Fruit fly (Drosophila melanogaster) whole organism, prepupa: ENCODE results near the gene DAAM.

Experiments
- Blimp-1 ChIP-seq: fragments of 200-800 bp; sonication (Bioruptor generic); optimal IDR thresholded peaks from 3 replicates; lab custom pipeline; 2017; ENCODE audit warnings: missing biosample characterization, missing genetic modification characterization, mild to moderate bottlenecking, moderate library complexity, missing genetic modification reagents
- CG10631 ChIP-seq: fragments of 200-800 bp; sonication (Bioruptor generic); optimal IDR thresholded peaks from 2 replicates; lab custom pipeline; 2016; ENCODE audit warnings: missing biosample characterization, missing genetic modification characterization
- CG10669 ChIP-seq: fragments of 200-800 bp; sonication (Bioruptor generic); optimal IDR thresholded peaks from 3 replicates; lab custom pipeline; 2018; ENCODE audit warnings: missing biosample characterization, mild to moderate bottlenecking, missing genetic modification characterization, moderate library complexity
- CG11294 ChIP-seq: fragments of 200-800 bp; sonication (Bioruptor generic); IDR thresholded peaks from 2 replicates; pipeline ENCODE4 v1.3.6; 2022; ENCODE audit warnings: missing biosample characterization, missing genetic modification characterization
- CG11762 ChIP-seq: fragments of 200-800 bp; sonication (Bioruptor generic); optimal IDR thresholded peaks from 3 replicates; lab custom pipeline; 2016; ENCODE audit warnings: missing biosample characterization, missing genetic modification characterization; ENCODE audit not compliant: insufficient read depth
- CG15336 ChIP-seq: fragments of 200-800 bp; sonication (Bioruptor generic); IDR thresholded peaks from 2 replicates; pipeline ENCODE4 v1.3.6; 2022; ENCODE audit warnings: missing biosample characterization, missing genetic modification characterization
- CG1621 ChIP-seq: fragments of 200-800 bp; sonication (Bioruptor generic); optimal IDR thresholded peaks from 3 replicates; lab custom pipeline; 2018; ENCODE audit warnings: missing biosample characterization, mild to moderate bottlenecking, missing genetic modification characterization
- CG16779 ChIP-seq: fragments of 200-800 bp; sonication (Bioruptor generic); optimal IDR thresholded peaks from 3 replicates; lab custom pipeline; 2017; ENCODE audit warnings: missing biosample characterization, mild to moderate bottlenecking, missing genetic modification characterization
- CG3032 ChIP-seq: fragments of 200-800 bp; optimal IDR thresholded peaks from 2 replicates; lab custom pipeline; 2019; ENCODE audit warnings: missing biosample characterization, mild to moderate bottlenecking, missing genetic modification characterization, moderate library complexity
- CG32006 ChIP-seq: fragments of 200-800 bp; sonication (Bioruptor generic); optimal IDR thresholded peaks from 3 replicates; lab custom pipeline; 2017; ENCODE audit warnings: missing biosample characterization, mild to moderate bottlenecking, missing genetic modification characterization
- CG34406 ChIP-seq: fragments of 200-800 bp; sonication (Bioruptor generic); optimal IDR thresholded peaks from 3 replicates; lab custom pipeline; 2016; ENCODE audit warnings: missing biosample characterization, missing genetic modification characterization
- CG3919 ChIP-seq: fragments of 200-800 bp; sonication (Bioruptor generic); optimal IDR thresholded peaks from 3 replicates; lab custom pipeline; 2016; ENCODE audit warnings: missing biosample characterization, missing genetic modification characterization
- CG6792 ChIP-seq: fragments of 200-800 bp; sonication (Bioruptor generic); optimal IDR thresholded peaks from 3 replicates; lab custom pipeline; 2016; ENCODE audit warnings: missing biosample characterization, missing genetic modification characterization
- CG6808 ChIP-seq: fragments of 200-800 bp; sonication (Bioruptor generic); optimal IDR thresholded peaks from 3 replicates; lab custom pipeline; 2017; ENCODE audit warnings: missing biosample characterization, missing genetic modification characterization, mild to moderate bottlenecking, moderate library complexity, missing genetic modification reagents
- CG7368 ChIP-seq: fragments of 200-800 bp; sonication (Bioruptor generic); optimal IDR thresholded peaks from 3 replicates; lab custom pipeline; 2016; ENCODE audit warnings: missing biosample characterization, missing genetic modification characterization
- Eip78C ChIP-seq: fragments of 200-800 bp; sonication (Bioruptor generic); peaks from one replicate; lab custom pipeline; 2016; ENCODE audit warnings: missing biosample characterization, missing genetic modification characterization
- Gug ChIP-seq: fragments of 200-800 bp; sonication (Bioruptor generic); IDR thresholded peaks from 2 replicates; pipeline ENCODE4 v1.3.6; 2022; ENCODE audit warnings: missing biosample characterization, missing genetic modification characterization
- Hr39 ChIP-seq: fragments of 200-800 bp; sonication (Bioruptor generic); optimal IDR thresholded peaks from 2 replicates; lab custom pipeline; 2016; ENCODE audit warnings: missing biosample characterization, missing genetic modification characterization
- Hr4 ChIP-seq: fragments of 200-800 bp; sonication (Bioruptor generic); optimal IDR thresholded peaks from 3 replicates; lab custom pipeline; 2016; ENCODE audit warnings: missing biosample characterization, missing genetic modification characterization
- Lpt ChIP-seq: fragments of 200-800 bp; sonication (Bioruptor generic); optimal IDR thresholded peaks from 3 replicates; lab custom pipeline; 2016; ENCODE audit warnings: missing biosample characterization, missing genetic modification characterization
- Met ChIP-seq: fragments of 200-800 bp; sonication (Bioruptor generic); optimal IDR thresholded peaks from 3 replicates; lab custom pipeline; 2016; ENCODE audit warnings: missing biosample characterization, missing genetic modification characterization
- Smox ChIP-seq: fragments of 200-800 bp; sonication (Bioruptor generic); optimal IDR thresholded peaks from 3 replicates; lab custom pipeline; 2016; ENCODE audit warnings: missing biosample characterization, missing genetic modification characterization
- Sox14 ChIP-seq: fragments of 200-800 bp; sonication (Bioruptor generic); optimal IDR thresholded peaks from 3 replicates; lab custom pipeline; 2016; ENCODE audit warnings: missing biosample characterization, missing genetic modification characterization
- achi ChIP-seq: fragments of 200-800 bp; sonication (Bioruptor generic); optimal IDR thresholded peaks from 3 replicates; lab custom pipeline; 2016; ENCODE audit warnings: missing biosample characterization, missing genetic modification characterization
- acj6 ChIP-seq: fragments of 200-800 bp; sonication (Bioruptor generic); optimal IDR thresholded peaks from 3 replicates; lab custom pipeline; 2016; ENCODE audit warnings: missing biosample characterization, missing genetic modification characterization
- cyc ChIP-seq: fragments of 200-800 bp; sonication (Bioruptor generic); optimal IDR thresholded peaks from 3 replicates; lab custom pipeline; 2016; ENCODE audit warnings: missing biosample characterization, missing genetic modification characterization
- esn ChIP-seq: fragments of 200-800 bp; sonication (Bioruptor generic); optimal IDR thresholded peaks from 2 replicates; lab custom pipeline; 2016; ENCODE audit warnings: missing biosample characterization, mild to moderate bottlenecking, missing genetic modification characterization, moderate library complexity
- fkh ChIP-seq: fragments of 200-800 bp; sonication (Bioruptor generic); optimal IDR thresholded peaks from 3 replicates; lab custom pipeline; 2017; ENCODE audit warnings: missing biosample characterization, mild to moderate bottlenecking, missing genetic modification characterization, moderate library complexity
- lz ChIP-seq: fragments of 200-800 bp; sonication (Bioruptor generic); optimal IDR thresholded peaks from 3 replicates; lab custom pipeline; 2016; ENCODE audit warnings: missing biosample characterization, missing genetic modification characterization
- net ChIP-seq: fragments of 200-800 bp; sonication (Bioruptor generic); optimal IDR thresholded peaks from 3 replicates; lab custom pipeline; 2016; ENCODE audit warnings: missing biosample characterization, missing genetic modification characterization
- spab ChIP-seq: fragments of 200-800 bp; sonication (Bioruptor generic); optimal IDR thresholded peaks from 2 replicates; lab custom pipeline; 2017; ENCODE audit warnings: missing biosample characterization, mild to moderate bottlenecking, missing genetic modification characterization, missing genetic modification reagents
- ss ChIP-seq, 2 experiments: fragments of 200-800 bp; sonication (Bioruptor generic); optimal IDR thresholded peaks; 2 replicates in 1 of 2; 3 replicates in 1 of 2; lab custom pipeline; 2017 to 2018; ENCODE audit warnings: mild to moderate bottlenecking in 2 of 2, missing biosample characterization in 2 of 2, missing genetic modification characterization in 2 of 2, moderate library complexity in 1 of 2
- topi ChIP-seq: fragments of 200-800 bp; sonication (Bioruptor generic); optimal IDR thresholded peaks from 3 replicates; lab custom pipeline; 2016; ENCODE audit warnings: missing biosample characterization, missing genetic modification characterization
- vri ChIP-seq: fragments of 200-800 bp; sonication (Bioruptor generic); optimal IDR thresholded peaks from 3 replicates; lab custom pipeline; 2016; ENCODE audit warnings: missing biosample characterization, mild to moderate bottlenecking, missing genetic modification characterization

DAAM gene

DNA sequence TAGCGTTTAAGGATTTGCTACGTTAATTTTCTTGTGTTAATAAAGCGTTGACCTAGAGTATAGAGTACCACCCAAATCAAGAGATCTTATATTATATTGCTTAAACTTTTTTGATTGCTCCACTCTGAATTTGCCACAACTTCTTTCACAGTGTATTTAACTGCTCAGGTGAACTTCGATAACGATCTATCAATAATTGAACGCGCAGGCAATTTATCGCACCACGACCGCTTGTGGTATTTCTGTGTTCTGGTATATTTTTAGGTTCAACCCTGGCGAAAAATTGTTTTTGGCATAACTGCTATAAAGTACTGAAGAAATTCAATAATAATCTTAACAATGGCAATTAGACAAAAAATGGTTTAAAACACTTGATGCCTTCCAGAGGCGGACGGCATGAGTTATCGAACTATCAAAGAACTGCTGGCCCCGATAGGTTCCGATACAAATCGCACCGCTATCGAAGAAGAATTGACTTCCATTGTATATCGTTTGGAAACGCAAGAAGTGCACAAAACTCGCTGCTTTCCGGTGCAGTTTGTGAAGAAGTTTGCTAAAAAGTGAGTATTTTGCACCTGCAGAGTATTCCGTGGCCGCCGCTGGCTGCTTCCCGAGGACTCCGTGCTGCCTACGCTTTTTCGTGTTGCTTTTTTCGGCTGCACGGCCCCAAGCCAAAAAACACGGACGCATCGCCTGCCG is 48.1 kb upstream of the DAAM start, which contains the start of gene ssx (continued):
- TF ChIP-seq achi (GFP tag; lab: Kevin White, UChicago) (peak; percentile 38), Sox14 (GFP tag; lab: Kevin White, UChicago) (peak; percentile 56), Hr4 (no peak), Gug (peak; percentile 10; the same call in 1 of the 2 replicates), CG32006 (GFP tag; lab: Kevin White, UChicago) (no peak), CG1621 (tag; lab: Kevin White, UChicago) (peak; percentile 37), lz (GFP tag; lab: Kevin White, UChicago) (peak; percentile 71), CG7368 (GFP tag; lab: Kevin White, UChicago) (peak; percentile 28), topi (GFP tag; lab: Kevin White, UChicago) (peak; percentile 57), CG10631 (GFP tag; lab: Kevin White, UChicago) (no peak), CG3919 (GFP tag; lab: Kevin White, UChicago) (peak; percentile 70), CG16779 (no peak), spab (no peak), CG11294 (GFP tag; lab: Robert Waterston, UW) (no peak), CG6808 (GFP tag; lab: Kevin White, UChicago) (no peak), vri (GFP tag; lab: Kevin White, UChicago) (no peak), Blimp-1 (GFP tag; lab: Kevin White, UChicago) (no peak)

DNA sequence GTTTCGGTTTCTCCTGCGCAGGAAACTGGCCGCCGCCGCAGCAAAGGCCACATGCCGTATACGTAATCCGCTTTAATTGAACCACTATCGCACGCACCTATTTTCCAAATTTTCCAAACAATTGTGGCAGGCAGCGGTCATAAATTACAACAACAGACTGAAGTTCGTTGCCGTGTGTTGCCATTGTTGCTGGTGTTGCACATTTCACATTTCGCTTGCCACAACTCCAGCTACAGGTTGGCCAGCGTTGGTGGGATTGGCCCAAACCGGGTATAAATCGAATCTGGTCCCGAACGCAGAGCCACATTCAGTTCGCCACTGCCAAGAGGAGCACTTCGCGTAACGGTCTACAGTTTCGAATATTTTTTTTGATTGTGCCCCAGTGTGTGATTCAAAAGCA is 46.8 kb upstream of the DAAM start, which contains the start of gene CG14770:
Gene CG14770 (plus strand): TSS at position 301 of the 400 bp plus-strand sequence.
- TF ChIP-seq Smox (GFP tag; lab: Kevin White, UChicago) = no peak
- no peak for TF ChIP-seq Lpt (GFP tag; lab: Kevin White, UChicago)
- TF ChIP-seq CG7368 (GFP tag; lab: Kevin White, UChicago) = no peak
- TF ChIP-seq CG3919 (GFP tag; lab: Kevin White, UChicago) = no peak
- TF ChIP-seq CG15336 = no peak
- no peak for TF ChIP-seq topi (GFP tag; lab: Kevin White, UChicago)
- TF ChIP-seq CG34406 (GFP tag; lab: Kevin White, UChicago) = no peak
- no peak for TF ChIP-seq Hr4
- TF ChIP-seq ss (GFP tag; optimal IDR thresholded peaks at IDR 0.05; lab: Kevin White, UChicago) = no peak
- TF ChIP-seq CG10669 = no peak
- TF ChIP-seq Met (GFP tag; lab: Kevin White, UChicago) = no peak
- no peak for TF ChIP-seq Hr39 (GFP tag; lab: Kevin White, UChicago)
- TF ChIP-seq, all 60 proteins: peak for 0

DNA sequence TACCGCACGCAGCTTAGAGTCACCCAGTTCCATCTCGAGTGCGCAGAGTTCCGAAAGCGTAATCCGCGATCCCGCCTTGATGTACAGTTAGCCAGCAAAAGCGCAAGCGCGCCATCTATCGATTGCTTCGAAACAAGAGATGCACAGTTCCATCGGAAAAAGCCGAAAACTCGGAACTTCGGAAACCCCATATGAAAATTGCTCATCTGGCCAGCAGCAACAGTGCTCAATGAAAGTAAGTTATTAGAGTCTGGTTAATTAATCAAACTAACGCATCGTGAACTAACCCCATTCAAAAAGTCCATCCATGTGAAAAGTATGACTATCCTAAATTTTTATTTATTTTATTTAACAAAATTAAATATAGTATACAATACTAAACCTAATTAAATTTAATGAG is 35.3 kb upstream of the DAAM start, which contains the start of gene png:
Gene png (minus strand): TSS at position 101 of the 400 bp plus-strand sequence.
- TF ChIP-seq esn (GFP tag; lab: Kevin White, UChicago) = no peak
- TF ChIP-seq CG1621 (tag; lab: Kevin White, UChicago) = no peak

DNA sequence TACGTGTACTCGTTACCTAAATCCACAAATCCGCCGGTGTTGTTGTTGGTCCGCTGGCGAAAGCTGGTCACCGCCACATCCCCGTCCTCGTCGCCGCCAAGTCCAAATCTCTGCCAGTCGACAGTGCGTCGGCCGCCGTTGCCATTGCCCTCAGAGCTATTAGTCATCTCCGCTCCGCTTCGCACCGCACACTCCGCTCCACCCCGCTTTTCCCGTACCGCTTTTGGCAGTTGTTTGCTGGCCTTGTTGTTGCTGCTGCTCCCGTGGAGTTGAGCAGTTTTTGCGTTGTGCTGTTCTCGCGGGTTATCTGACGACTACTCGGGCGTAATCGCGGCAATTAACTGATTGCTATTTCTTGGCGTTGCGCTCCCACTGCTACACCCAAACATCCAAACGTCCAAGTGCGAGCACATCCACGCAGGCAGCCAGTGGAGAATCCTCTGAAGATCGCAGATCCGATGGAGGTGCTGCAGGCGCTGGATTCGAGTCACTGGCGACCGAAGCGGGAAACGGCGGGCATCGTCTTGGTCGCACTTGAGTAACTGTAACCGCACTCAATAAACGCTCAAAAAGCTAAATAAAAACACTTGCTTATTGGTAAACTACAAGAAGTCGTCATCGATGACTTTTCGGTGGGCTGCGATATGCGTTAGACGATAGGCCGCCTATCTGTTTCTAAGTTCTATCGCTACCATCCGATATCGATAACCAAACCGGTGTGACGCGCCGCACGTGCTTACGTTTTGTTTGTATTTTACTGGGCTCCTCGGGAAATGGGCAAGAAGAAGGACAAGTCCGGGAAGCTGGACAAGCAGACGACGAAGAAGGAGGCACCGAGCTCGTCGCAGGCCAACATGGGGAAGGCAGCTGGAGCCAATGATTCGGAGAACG is 31.4 kb upstream of the DAAM start, which contains the start of the genes CG12773 and CG11417:
Gene CG12773 (minus strand): TSS at position 660 of the 891 bp plus-strand sequence.
Gene CG11417 (plus strand): TSS at position 693 of the 891 bp plus-strand sequence.
- peak; percentile 35 for TF ChIP-seq vri (GFP tag; lab: Kevin White, UChicago)
- TF ChIP-seq fkh (GFP tag; lab: Kevin White, UChicago) = no peak
- TF ChIP-seq, all 60 proteins: peak for 1

DNA sequence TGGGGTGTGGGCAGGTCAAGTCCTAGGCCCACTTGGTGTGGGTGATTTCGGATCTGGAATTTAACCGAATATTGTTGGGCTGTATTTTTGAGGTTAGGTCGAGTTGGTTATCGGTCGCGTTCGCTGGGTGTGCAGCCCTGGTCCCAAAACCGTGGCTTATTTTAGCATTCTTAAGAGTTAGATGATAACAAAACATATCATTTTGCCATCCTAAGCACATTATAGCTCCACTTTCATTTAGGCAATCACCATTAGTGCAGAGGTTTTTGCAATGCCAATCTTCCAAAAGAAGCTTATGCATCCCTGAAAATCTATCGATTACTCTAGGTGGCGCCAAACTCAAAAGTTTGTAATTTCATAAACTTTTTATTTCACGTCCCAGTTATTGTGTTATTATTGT is 27.1 kb upstream of the DAAM start, which contains the start of gene MTPAP:
Gene MTPAP (minus strand): TSS at position 103 of the 400 bp plus-strand sequence.
- peak; percentile 35 for TF ChIP-seq Eip78C (GFP tag; lab: Kevin White, UChicago)
- TF ChIP-seq CG1621 (tag; lab: Kevin White, UChicago) = no peak
- no peak for TF ChIP-seq acj6 (GFP tag; lab: Kevin White, UChicago)
- no peak for TF ChIP-seq Gug
- TF ChIP-seq lz (GFP tag; lab: Kevin White, UChicago) = peak; percentile 29
- TF ChIP-seq CG11762 (GFP tag; lab: Kevin White, UChicago) = no peak
- peak; percentile 21 for TF ChIP-seq CG3032
- no peak for TF ChIP-seq CG11294 (GFP tag; lab: Robert Waterston, UW)
- TF ChIP-seq cyc = no peak
- no peak for TF ChIP-seq net (GFP tag; lab: Kevin White, UChicago)
- peak; percentile 45 for TF ChIP-seq esn (GFP tag; lab: Kevin White, UChicago)
- no peak for TF ChIP-seq CG6792 (GFP tag; lab: Kevin White, UChicago)
- TF ChIP-seq CG6808 (GFP tag; lab: Kevin White, UChicago) = no peak
